Fruit fly (Drosophila melanogaster): Measurements from ENCODE around the gene Sas-6.

- no peak for TF ChIP-seq CG8478 (optimal IDR thresholded peaks at IDR 0.05)
- no peak for TF ChIP-seq CTCF (optimal IDR thresholded peaks at IDR 0.05)
These were observed 4.3 kb downstream of the Sas-6 start, which contains the start of gene CG34298 for dm6 chr3R:29999495-29999894.
